Worm (Caenorhabditis elegans) whole organism, early embryonic: Measurements from ENCODE around the gene C41H7.2.
"Not testable (repeated sequence)": the region's sequence is repeated elsewhere in the genome, so short reads cannot be mapped to it uniquely, and the experiment has no call there.

ENCODE experiments used
- B0310.2 ChIP-seq: sonication (generic microtip); optimal IDR thresholded peaks from 2 replicates; lab custom pipeline; 2016; ENCODE audit warnings: mild to moderate bottlenecking, missing genetic modification characterization, missing compliant biosample characterization
- ama-1 ChIP-seq: fragments of 150-350 bp; optimal IDR thresholded peaks from 2 replicates; lab custom pipeline; 2014
- ceh-36 ChIP-seq: sonication (generic microtip); optimal IDR thresholded peaks from 2 replicates; lab custom pipeline; 2016; ENCODE audit warnings: missing genetic modification characterization, inconsistent platforms, missing compliant biosample characterization
- scrt-1 ChIP-seq: fragments of 200-800 bp; sonication (Bioruptor generic); IDR thresholded peaks from 2 replicates; pipeline ENCODE4 v1.3.6; 2022; ENCODE audit warnings: missing genetic modification characterization, missing compliant biosample characterization

DNA sequence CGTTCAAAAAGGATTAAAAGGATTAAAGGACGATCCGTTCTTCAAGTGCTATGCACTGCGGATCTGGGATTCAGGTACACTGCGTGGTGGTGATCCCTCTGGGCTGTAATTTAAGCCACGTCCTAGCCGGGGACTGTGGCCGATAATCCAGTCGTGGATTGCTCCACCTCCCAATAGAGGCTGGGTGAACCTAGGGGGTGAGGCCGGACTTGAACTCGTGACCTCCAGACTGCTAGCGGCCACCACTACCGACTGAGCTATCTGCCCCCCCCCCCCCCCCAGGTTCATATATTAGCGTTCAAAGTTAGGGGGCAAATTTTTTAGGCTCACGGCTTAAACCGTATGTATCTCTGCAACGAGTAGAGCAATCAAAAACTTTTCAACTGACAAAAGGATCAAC is 25.5 kb upstream of the C41H7.2 start:
- TF ChIP-seq scrt-1 (GFP tag; lab: Robert Waterston, UW); ama-1 (lab: Kevin White, UChicago); B0310.2 (tag; lab: Kevin White, UChicago): not testable (repeated sequence)
- peak; percentile 39 for TF ChIP-seq ceh-36 (tag; lab: Kevin White, UChicago)
